Fruit fly (Drosophila melanogaster) whole organism, prepupa: ENCODE data around the gene CG13920.

Experiments used
- Blimp-1 ChIP-seq: fragments of 200-800 bp; sonication (Bioruptor generic); optimal IDR thresholded peaks from 3 replicates; lab custom pipeline; 2017; ENCODE audit warnings: missing biosample characterization, missing genetic modification characterization, mild to moderate bottlenecking, moderate library complexity, missing genetic modification reagents
- CG10631 ChIP-seq: fragments of 200-800 bp; sonication (Bioruptor generic); optimal IDR thresholded peaks from 2 replicates; lab custom pipeline; 2016; ENCODE audit warnings: missing biosample characterization, missing genetic modification characterization
- CG10669 ChIP-seq: fragments of 200-800 bp; sonication (Bioruptor generic); optimal IDR thresholded peaks from 3 replicates; lab custom pipeline; 2018; ENCODE audit warnings: missing biosample characterization, mild to moderate bottlenecking, missing genetic modification characterization, moderate library complexity
- CG11762 ChIP-seq: fragments of 200-800 bp; sonication (Bioruptor generic); optimal IDR thresholded peaks from 3 replicates; lab custom pipeline; 2016; ENCODE audit warnings: missing biosample characterization, missing genetic modification characterization; ENCODE audit not compliant: insufficient read depth
- CG15336 ChIP-seq: fragments of 200-800 bp; sonication (Bioruptor generic); IDR thresholded peaks from 2 replicates; pipeline ENCODE4 v1.3.6; 2022; ENCODE audit warnings: missing biosample characterization, missing genetic modification characterization
- CG1621 ChIP-seq: fragments of 200-800 bp; sonication (Bioruptor generic); optimal IDR thresholded peaks from 3 replicates; lab custom pipeline; 2018; ENCODE audit warnings: missing biosample characterization, mild to moderate bottlenecking, missing genetic modification characterization
- CG3032 ChIP-seq: fragments of 200-800 bp; optimal IDR thresholded peaks from 2 replicates; lab custom pipeline; 2019; ENCODE audit warnings: missing biosample characterization, mild to moderate bottlenecking, missing genetic modification characterization, moderate library complexity
- CG32006 ChIP-seq: fragments of 200-800 bp; sonication (Bioruptor generic); optimal IDR thresholded peaks from 3 replicates; lab custom pipeline; 2017; ENCODE audit warnings: missing biosample characterization, mild to moderate bottlenecking, missing genetic modification characterization
- CG4318 ChIP-seq: fragments of 200-800 bp; sonication (Bioruptor generic); optimal IDR thresholded peaks from 3 replicates; lab custom pipeline; 2017; ENCODE audit warnings: missing biosample characterization, mild to moderate bottlenecking, missing genetic modification characterization
- CG6163 ChIP-seq: fragments of 200-800 bp; sonication (Bioruptor generic); IDR thresholded peaks from 3 replicates; pipeline ENCODE4 v1.3.6; 2022; ENCODE audit warnings: missing biosample characterization, missing genetic modification characterization
- CG6276 ChIP-seq: fragments of 200-800 bp; sonication (Bioruptor generic); optimal IDR thresholded peaks from 2 replicates; lab custom pipeline; 2017; ENCODE audit warnings: missing biosample characterization, mild to moderate bottlenecking, missing genetic modification characterization
- CG6792 ChIP-seq: fragments of 200-800 bp; sonication (Bioruptor generic); optimal IDR thresholded peaks from 3 replicates; lab custom pipeline; 2016; ENCODE audit warnings: missing biosample characterization, missing genetic modification characterization
- CG6808 ChIP-seq: fragments of 200-800 bp; sonication (Bioruptor generic); optimal IDR thresholded peaks from 3 replicates; lab custom pipeline; 2017; ENCODE audit warnings: missing biosample characterization, missing genetic modification characterization, mild to moderate bottlenecking, moderate library complexity, missing genetic modification reagents
- CG6854 ChIP-seq: fragments of 200-800 bp; sonication (Bioruptor generic); optimal IDR thresholded peaks from 2 replicates; lab custom pipeline; 2017; ENCODE audit warnings: missing biosample characterization, mild to moderate bottlenecking, missing genetic modification characterization
- CG7368 ChIP-seq: fragments of 200-800 bp; sonication (Bioruptor generic); optimal IDR thresholded peaks from 3 replicates; lab custom pipeline; 2016; ENCODE audit warnings: missing biosample characterization, missing genetic modification characterization
- CG8119 ChIP-seq: fragments of 200-800 bp; sonication (Bioruptor generic); IDR thresholded peaks from 3 replicates; pipeline ENCODE4 v1.3.6; 2022; ENCODE audit warnings: missing biosample characterization, missing genetic modification characterization
- CG8319 ChIP-seq: fragments of 200-800 bp; sonication (Bioruptor generic); optimal IDR thresholded peaks from 3 replicates; lab custom pipeline; 2016; ENCODE audit warnings: missing biosample characterization, missing genetic modification characterization
- CG8632 ChIP-seq: fragments of 200-800 bp; sonication (Bioruptor generic); optimal IDR thresholded peaks from 3 replicates; lab custom pipeline; 2016; ENCODE audit warnings: missing biosample characterization, missing genetic modification characterization
- CG9139 ChIP-seq: fragments of 200-800 bp; sonication (Bioruptor generic); optimal IDR thresholded peaks from 3 replicates; lab custom pipeline; 2017; ENCODE audit warnings: missing biosample characterization, mild to moderate bottlenecking, missing genetic modification characterization
- Eip75B ChIP-seq: fragments of 200-800 bp; sonication (Bioruptor generic); optimal IDR thresholded peaks from 3 replicates; lab custom pipeline; 2016; ENCODE audit warnings: missing biosample characterization, missing genetic modification characterization
- Eip78C ChIP-seq: fragments of 200-800 bp; sonication (Bioruptor generic); peaks from one replicate; lab custom pipeline; 2016; ENCODE audit warnings: missing biosample characterization, missing genetic modification characterization
- Ets21C ChIP-seq: fragments of 200-800 bp; sonication (Bioruptor generic); optimal IDR thresholded peaks from 3 replicates; lab custom pipeline; 2016; ENCODE audit warnings: missing biosample characterization, missing genetic modification characterization
- Ets96B ChIP-seq: fragments of 200-800 bp; optimal IDR thresholded peaks from 2 replicates; lab custom pipeline; 2019; ENCODE audit warnings: missing biosample characterization, mild to moderate bottlenecking, missing genetic modification characterization, moderate library complexity
- Hr39 ChIP-seq: fragments of 200-800 bp; sonication (Bioruptor generic); optimal IDR thresholded peaks from 2 replicates; lab custom pipeline; 2016; ENCODE audit warnings: missing biosample characterization, missing genetic modification characterization
- Hr4 ChIP-seq: fragments of 200-800 bp; sonication (Bioruptor generic); optimal IDR thresholded peaks from 3 replicates; lab custom pipeline; 2016; ENCODE audit warnings: missing biosample characterization, missing genetic modification characterization
- Lpt ChIP-seq: fragments of 200-800 bp; sonication (Bioruptor generic); optimal IDR thresholded peaks from 3 replicates; lab custom pipeline; 2016; ENCODE audit warnings: missing biosample characterization, missing genetic modification characterization
- OdsH ChIP-seq: fragments of 200-800 bp; sonication (Bioruptor generic); optimal IDR thresholded peaks from 3 replicates; lab custom pipeline; 2016; ENCODE audit warnings: missing biosample characterization, missing genetic modification characterization
- Sox102F ChIP-seq: fragments of 200-800 bp; sonication (Bioruptor generic); optimal IDR thresholded peaks from 2 replicates; lab custom pipeline; 2016; ENCODE audit warnings: missing biosample characterization, mild to moderate bottlenecking, missing genetic modification characterization
- Sox15 ChIP-seq: fragments of 200-800 bp; sonication (Bioruptor generic); optimal IDR thresholded peaks from 3 replicates; lab custom pipeline; 2016; ENCODE audit warnings: missing biosample characterization, missing genetic modification characterization
- achi ChIP-seq: fragments of 200-800 bp; sonication (Bioruptor generic); optimal IDR thresholded peaks from 3 replicates; lab custom pipeline; 2016; ENCODE audit warnings: missing biosample characterization, missing genetic modification characterization
- acj6 ChIP-seq: fragments of 200-800 bp; sonication (Bioruptor generic); optimal IDR thresholded peaks from 3 replicates; lab custom pipeline; 2016; ENCODE audit warnings: missing biosample characterization, missing genetic modification characterization
- dac ChIP-seq: fragments of 200-800 bp; sonication (Bioruptor generic); optimal IDR thresholded peaks from 2 replicates; lab custom pipeline; 2017; ENCODE audit warnings: missing biosample characterization, mild to moderate bottlenecking, missing genetic modification characterization
- eg ChIP-seq: fragments of 200-800 bp; sonication (Bioruptor generic); IDR thresholded peaks from 3 replicates; pipeline ENCODE4 v1.3.6; 2022; ENCODE audit warnings: missing biosample characterization, missing genetic modification characterization
- esn ChIP-seq: fragments of 200-800 bp; sonication (Bioruptor generic); optimal IDR thresholded peaks from 2 replicates; lab custom pipeline; 2016; ENCODE audit warnings: missing biosample characterization, mild to moderate bottlenecking, missing genetic modification characterization, moderate library complexity
- fd59A ChIP-seq: fragments of 200-800 bp; sonication (Bioruptor generic); optimal IDR thresholded peaks from 2 replicates; lab custom pipeline; 2017; ENCODE audit warnings: missing biosample characterization, mild to moderate bottlenecking, missing genetic modification characterization, missing genetic modification reagents
- fkh ChIP-seq: fragments of 200-800 bp; sonication (Bioruptor generic); optimal IDR thresholded peaks from 3 replicates; lab custom pipeline; 2017; ENCODE audit warnings: missing biosample characterization, mild to moderate bottlenecking, missing genetic modification characterization, moderate library complexity
- lz ChIP-seq: fragments of 200-800 bp; sonication (Bioruptor generic); optimal IDR thresholded peaks from 3 replicates; lab custom pipeline; 2016; ENCODE audit warnings: missing biosample characterization, missing genetic modification characterization
- net ChIP-seq: fragments of 200-800 bp; sonication (Bioruptor generic); optimal IDR thresholded peaks from 3 replicates; lab custom pipeline; 2016; ENCODE audit warnings: missing biosample characterization, missing genetic modification characterization
- pdm3 ChIP-seq: fragments of 200-800 bp; sonication (Bioruptor generic); optimal IDR thresholded peaks from 3 replicates; lab custom pipeline; 2016; ENCODE audit warnings: missing biosample characterization, missing genetic modification characterization
- salr ChIP-seq, 2 experiments: fragments of 200-800 bp; sonication (Bioruptor generic); optimal IDR thresholded peaks; 3 replicates each; lab custom pipeline; 2016 to 2018; ENCODE audit warnings: missing biosample characterization in 2 of 2, missing genetic modification characterization in 2 of 2, mild to moderate bottlenecking in 1 of 2
- spab ChIP-seq: fragments of 200-800 bp; sonication (Bioruptor generic); optimal IDR thresholded peaks from 2 replicates; lab custom pipeline; 2017; ENCODE audit warnings: missing biosample characterization, mild to moderate bottlenecking, missing genetic modification characterization, missing genetic modification reagents
- ss ChIP-seq, 2 experiments: fragments of 200-800 bp; sonication (Bioruptor generic); optimal IDR thresholded peaks; 2 replicates in 1 of 2; 3 replicates in 1 of 2; lab custom pipeline; 2017 to 2018; ENCODE audit warnings: mild to moderate bottlenecking in 2 of 2, missing biosample characterization in 2 of 2, missing genetic modification characterization in 2 of 2, moderate library complexity in 1 of 2
- svp ChIP-seq: fragments of 200-800 bp; sonication (Bioruptor generic); peaks from one replicate; lab custom pipeline; 2016; ENCODE audit warnings: missing biosample characterization, missing genetic modification characterization
- topi ChIP-seq: fragments of 200-800 bp; sonication (Bioruptor generic); optimal IDR thresholded peaks from 3 replicates; lab custom pipeline; 2016; ENCODE audit warnings: missing biosample characterization, missing genetic modification characterization
- vri ChIP-seq: fragments of 200-800 bp; sonication (Bioruptor generic); optimal IDR thresholded peaks from 3 replicates; lab custom pipeline; 2016; ENCODE audit warnings: missing biosample characterization, mild to moderate bottlenecking, missing genetic modification characterization

The CG13920 gene

dm6 chr3L:1683091-1683490, 34.3 kb downstream of the CG13920 start (continued):
- TF ChIP-seq salr (GFP tag; optimal IDR thresholded peaks at IDR 0.05; lab: Kevin White, UChicago) (peak; percentile 30 to 41), spab (GFP tag; lab: Kevin White, UChicago) (peak; percentile 68), vri (GFP tag; lab: Kevin White, UChicago) (peak; percentile 40), CG8119 (peak; percentile 53; the same call in 1 of the 3 replicates), net (GFP tag; lab: Kevin White, UChicago) (peak; percentile 40), ss (GFP tag; optimal IDR thresholded peaks at IDR 0.05; lab: Kevin White, UChicago) (peak; percentile 44 to 66), Ets96B (peak; percentile 73)

- TF ChIP-seq net (GFP tag; lab: Kevin White, UChicago) (no peak), fkh (GFP tag; lab: Kevin White, UChicago) (no peak), OdsH (GFP tag; lab: Kevin White, UChicago) (peak; percentile 8), Hr4 (GFP tag; lab: Kevin White, UChicago) (peak; percentile 64), Lpt (GFP tag; lab: Kevin White, UChicago) (peak; percentile 10), salr (GFP tag; optimal IDR thresholded peaks at IDR 0.05; lab: Kevin White, UChicago) (peak in 1 of 2 experiments; percentile 19), CG15336 (GFP tag; lab: Robert Waterston, UW) (peak; percentile 61), Ets96B (peak; percentile 17), dac (GFP tag; lab: Kevin White, UChicago) (no peak), acj6 (GFP tag; lab: Kevin White, UChicago) (peak; percentile 23), CG6276 (GFP tag; lab: Kevin White, UChicago) (peak; percentile 55), CG8319 (no peak), CG4318 (peak; percentile 39), CG10669 (GFP tag; lab: Kevin White, UChicago) (no peak), CG10631 (GFP tag; lab: Kevin White, UChicago) (peak; percentile 14), Eip78C (GFP tag; lab: Kevin White, UChicago) (peak; percentile 72), CG1621 (tag; lab: Kevin White, UChicago) (no peak), CG32006 (peak; percentile 81), fd59A (GFP tag; lab: Kevin White, UChicago) (no peak), Sox102F (GFP tag; lab: Kevin White, UChicago) (no peak), CG6808 (peak; percentile 15), Sox15 (GFP tag; lab: Kevin White, UChicago) (no peak), pdm3 (no peak), CG8119 (peak; percentile 58), CG3032 (tag; lab: Kevin White, UChicago) (no peak), CG8632 (GFP tag; lab: Kevin White, UChicago) (no peak)
These were observed 39.4 kb downstream of the CG13920 start for dm6 chr3L:1688161-1688560.

- TF ChIP-seq eg (peak; percentile 34; the same call in 1 of the 3 replicates), svp (GFP tag; lab: Kevin White, UChicago) (peak; percentile 20), esn (no peak), Eip75B (GFP tag; lab: Kevin White, UChicago) (peak; percentile 11), Eip78C (GFP tag; lab: Kevin White, UChicago) (peak; percentile 49), lz (no peak), CG6163 (GFP tag; lab: Robert Waterston, UW) (peak; percentile 44; the same call in 2 of the 3 replicates), CG1621 (tag; lab: Kevin White, UChicago) (peak; percentile 46)
These were observed 39.8 kb downstream of the CG13920 start for dm6 chr3L:1688569-1688968.

- TF ChIP-seq CG6276 (GFP tag; lab: Kevin White, UChicago) = peak; percentile 73
- TF ChIP-seq CG11762 (GFP tag; lab: Kevin White, UChicago) = peak; percentile 68
- TF ChIP-seq Sox102F (GFP tag; lab: Kevin White, UChicago) = peak; percentile 27
- peak; percentile 72 for TF ChIP-seq topi
- peak; percentile 78 for TF ChIP-seq achi (GFP tag; lab: Kevin White, UChicago)
- peak; percentile 67 for TF ChIP-seq CG9139 (GFP tag; lab: Kevin White, UChicago)
- peak; percentile 81 for TF ChIP-seq CG32006
- peak; percentile 77 to 83 for TF ChIP-seq ss (GFP tag; optimal IDR thresholded peaks at IDR 0.05; lab: Kevin White, UChicago)
- peak; percentile 72 for TF ChIP-seq CG7368 (GFP tag; lab: Kevin White, UChicago)
- TF ChIP-seq Blimp-1 (GFP tag; lab: Kevin White, UChicago) = peak; percentile 20
- TF ChIP-seq CG6792 (GFP tag; lab: Kevin White, UChicago) = peak; percentile 59
- TF ChIP-seq CG6854 (GFP tag; lab: Kevin White, UChicago) = no peak
- TF ChIP-seq Ets21C (GFP tag; lab: Kevin White, UChicago) = peak; percentile 14
- peak; percentile 70 for TF ChIP-seq net (GFP tag; lab: Kevin White, UChicago)
- peak; percentile 66 for TF ChIP-seq Hr39 (GFP tag; lab: Kevin White, UChicago)
These were observed 42.1 kb downstream of the CG13920 start for dm6 chr3L:1690727-1691413.
